Worm (Caenorhabditis elegans): ENCODE data around the gene B0034.4.

The B0034.4 gene

ce11 chrII:5933962-5934422 lies 35.3 kb downstream of the B0034.4 start:
- TF ChIP-seq T22C8.4 (GFP tag; IDR thresholded peaks at IDR 0.05) (0 out of 2 replicates have a peak, but pooled peaks have one; percentile 6), ztf-23 (GFP tag; IDR thresholded peaks at IDR 0.05) (no peak)

ce11 chrII:5933133-5933532 lies 36.2 kb downstream of the B0034.4 start:
- TF ChIP-seq ztf-23 (GFP tag; IDR thresholded peaks at IDR 0.05) (0 out of 2 replicates have a peak, but pooled peaks have one; percentile 38), ref-1 (GFP tag; conservative IDR thresholded peaks at IDR 0.05) (no peak), ztf-29 (GFP tag; IDR thresholded peaks at IDR 0.05) (no peak), klf-2 (GFP tag; conservative IDR thresholded peaks at IDR 0.05) (0 out of 2 replicates have a peak, but pooled peaks have one; percentile 36), med-1 (GFP tag; optimal IDR thresholded peaks at IDR 0.05; ENCODE audit: insufficient read depth) (no peak), flt-1 (GFP tag; IDR thresholded peaks at IDR 0.05) (no peak), tab-1 (GFP tag; IDR thresholded peaks at IDR 0.05) (0 out of 2 replicates have a peak, but pooled peaks have one; percentile 59)

ce11 chrII:5931904-5932764 lies 37.2 kb downstream of the B0034.4 start:
- TF ChIP-seq med-1 (GFP tag; optimal IDR thresholded peaks at IDR 0.05; ENCODE audit: insufficient read depth) = no peak
- no peak for TF ChIP-seq tab-1 (GFP tag; IDR thresholded peaks at IDR 0.05)
- TF ChIP-seq klf-2 (GFP tag; conservative IDR thresholded peaks at IDR 0.05) = no peak
- no peak for TF ChIP-seq ref-1 (GFP tag; conservative IDR thresholded peaks at IDR 0.05)
- no peak for TF ChIP-seq ztf-29 (GFP tag; IDR thresholded peaks at IDR 0.05)
- TF ChIP-seq T22C8.4 (GFP tag; IDR thresholded peaks at IDR 0.05) = no peak
- no peak for TF ChIP-seq flt-1 (GFP tag; IDR thresholded peaks at IDR 0.05)
- no peak for TF ChIP-seq cog-1 (tag; optimal IDR thresholded peaks at IDR 0.05)

ce11 chrII:5931109-5931508 lies 38.2 kb downstream of the B0034.4 start:
- TF ChIP-seq ztf-29 (GFP tag; IDR thresholded peaks at IDR 0.05) = no peak
- no peak for TF ChIP-seq tab-1 (GFP tag; IDR thresholded peaks at IDR 0.05)
- TF ChIP-seq T22C8.4 (GFP tag; IDR thresholded peaks at IDR 0.05) = no peak
- TF ChIP-seq ref-1 (GFP tag; conservative IDR thresholded peaks at IDR 0.05) = no peak
- TF ChIP-seq cog-1 (tag; optimal IDR thresholded peaks at IDR 0.05) = no peak
- no peak for TF ChIP-seq med-1 (GFP tag; optimal IDR thresholded peaks at IDR 0.05; ENCODE audit: insufficient read depth)
- no peak for TF ChIP-seq flt-1 (GFP tag; IDR thresholded peaks at IDR 0.05)
- no peak for TF ChIP-seq ztf-23 (GFP tag; IDR thresholded peaks at IDR 0.05)
- no peak for TF ChIP-seq klf-2 (GFP tag; conservative IDR thresholded peaks at IDR 0.05)

ce11 chrII:5930095-5930653 lies 39.2 kb downstream of the B0034.4 start:
- TF ChIP-seq ref-1 (GFP tag; conservative IDR thresholded peaks at IDR 0.05) = no peak
- no peak for TF ChIP-seq T22C8.4 (GFP tag; IDR thresholded peaks at IDR 0.05)
- no peak for TF ChIP-seq tab-1 (GFP tag; IDR thresholded peaks at IDR 0.05)
- TF ChIP-seq cog-1 (tag; optimal IDR thresholded peaks at IDR 0.05) = no peak
- no peak for TF ChIP-seq flt-1 (GFP tag; IDR thresholded peaks at IDR 0.05)
- TF ChIP-seq ztf-23 (GFP tag; IDR thresholded peaks at IDR 0.05) = no peak
- no peak for TF ChIP-seq klf-2 (GFP tag; conservative IDR thresholded peaks at IDR 0.05)
- no peak for TF ChIP-seq med-1 (GFP tag; optimal IDR thresholded peaks at IDR 0.05; ENCODE audit: insufficient read depth)
- TF ChIP-seq ztf-29 (GFP tag; IDR thresholded peaks at IDR 0.05) = no peak

- TF ChIP-seq ztf-23 (GFP tag; IDR thresholded peaks at IDR 0.05) (no peak), flt-1 (GFP tag; IDR thresholded peaks at IDR 0.05) (no peak), med-1 (GFP tag; optimal IDR thresholded peaks at IDR 0.05; ENCODE audit: insufficient read depth) (no peak), cog-1 (tag; optimal IDR thresholded peaks at IDR 0.05) (no peak), tab-1 (GFP tag; IDR thresholded peaks at IDR 0.05) (no peak), T22C8.4 (GFP tag; IDR thresholded peaks at IDR 0.05) (no peak), ref-1 (GFP tag; conservative IDR thresholded peaks at IDR 0.05) (no peak), ztf-29 (GFP tag; IDR thresholded peaks at IDR 0.05) (no peak), klf-2 (GFP tag; conservative IDR thresholded peaks at IDR 0.05) (no peak)
These were observed 40.8 kb downstream of the B0034.4 start, which contains the start of gene egl-44 for ce11 chrII:5928502-5928901. egl-44 (plus strand) TSS chrII:5928802.

ce11 chrII:5921620-5922019 lies 47.7 kb downstream of the B0034.4 start, which contains the start of gene vrk-1:
vrk-1 (plus strand) TSS chrII:5921967.
- TF ChIP-seq ztf-23 (GFP tag; IDR thresholded peaks at IDR 0.05) (no peak), ref-1 (GFP tag; conservative IDR thresholded peaks at IDR 0.05) (no peak), klf-2 (GFP tag; conservative IDR thresholded peaks at IDR 0.05) (no peak), T22C8.4 (GFP tag; IDR thresholded peaks at IDR 0.05) (no peak), med-1 (GFP tag; optimal IDR thresholded peaks at IDR 0.05; ENCODE audit: insufficient read depth) (no peak), cog-1 (tag; optimal IDR thresholded peaks at IDR 0.05) (no peak), flt-1 (GFP tag; IDR thresholded peaks at IDR 0.05) (no peak), ztf-29 (GFP tag; IDR thresholded peaks at IDR 0.05) (no peak), tab-1 (GFP tag; IDR thresholded peaks at IDR 0.05) (no peak)

- TF ChIP-seq flt-1 (GFP tag; IDR thresholded peaks at IDR 0.05) (0 out of 2 replicates have a peak, but pooled peaks have one; percentile 27), ref-1 (GFP tag; conservative IDR thresholded peaks at IDR 0.05) (no peak), cog-1 (tag; optimal IDR thresholded peaks at IDR 0.05) (no peak)
These were observed 51.1 kb downstream of the B0034.4 start, which contains the start of gene ptp-2 for ce11 chrII:5918149-5918697. ptp-2 (plus strand) TSS chrII:5918647.

Data from whole organism, midembryonic.